Worm (Caenorhabditis elegans) whole organism, L1 larva: ENCODE measurements around the gene K07H8.12.

Experiments
- aha-1 ChIP-seq: fragments of 150-350 bp; optimal IDR thresholded peaks from 2 replicates; lab custom pipeline; 2014; ENCODE audit warnings: missing biosample characterization, missing genetic modification characterization
- ama-1 ChIP-seq: fragments of 150-350 bp; optimal IDR thresholded peaks from 2 replicates; lab custom pipeline; 2014
- ceh-8 ChIP-seq: fragments of 200-800 bp; sonication (Bioruptor generic); optimal IDR thresholded peaks from 2 replicates; lab custom pipeline; 2018; ENCODE audit warnings: mild to moderate bottlenecking, missing genetic modification characterization, moderate library complexity, missing compliant biosample characterization
- ces-1 ChIP-seq: fragments of 150-350 bp; optimal IDR thresholded peaks from 2 replicates; lab custom pipeline; 2014; ENCODE audit warnings: missing biosample characterization, missing genetic modification reagents, missing genetic modification characterization
- jun-1 ChIP-seq: fragments of 150-350 bp; optimal IDR thresholded peaks from 2 replicates; lab custom pipeline; 2014; ENCODE audit warnings: missing biosample characterization, missing genetic modification reagents, missing genetic modification characterization
- lsy-2 ChIP-seq, 2 experiments: fragments of 150-350 bp; optimal IDR thresholded peaks; 2 replicates each; lab custom pipeline; 2014; ENCODE audit warnings: missing biosample characterization in 2 of 2, missing genetic modification characterization in 2 of 2
- nhr-11 ChIP-seq: fragments of 150-350 bp; optimal IDR thresholded peaks from 2 replicates; lab custom pipeline; 2014; ENCODE audit warnings: missing biosample characterization, missing genetic modification characterization
- nhr-237 ChIP-seq: fragments of 150-350 bp; optimal IDR thresholded peaks from 2 replicates; lab custom pipeline; 2014; ENCODE audit warnings: missing biosample characterization, missing genetic modification characterization
- rnt-1 ChIP-seq: sonication (generic microtip); optimal IDR thresholded peaks from 2 replicates; lab custom pipeline; 2016; ENCODE audit warnings: mild to moderate bottlenecking, missing genetic modification characterization, moderate library complexity, missing compliant biosample characterization
- sptf-1 ChIP-seq: fragments of 150-350 bp; optimal IDR thresholded peaks from 2 replicates; lab custom pipeline; 2014; ENCODE audit warnings: missing biosample characterization, missing genetic modification characterization
- xbp-1 ChIP-seq: sonication (generic microtip); optimal IDR thresholded peaks from 2 replicates; lab custom pipeline; 2016; ENCODE audit warnings: missing genetic modification characterization, missing compliant biosample characterization
- ztf-4 ChIP-seq: fragments of 150-350 bp; optimal IDR thresholded peaks from 2 replicates; lab custom pipeline; 2014; ENCODE audit warnings: missing biosample characterization, missing genetic modification characterization

- TF ChIP-seq sptf-1 (tag; lab: Kevin White, UChicago) (no peak), nhr-237 (tag; lab: Kevin White, UChicago) (no peak), xbp-1 (tag; lab: Kevin White, UChicago) (no peak), ces-1 (GFP tag; lab: Kevin White, UChicago) (no peak), lsy-2 (tag; optimal IDR thresholded peaks at IDR 0.05; lab: Kevin White, UChicago) (no peak), rnt-1 (tag; lab: Kevin White, UChicago) (no peak), ceh-8 (no peak), ztf-4 (tag; lab: Kevin White, UChicago) (no peak), jun-1 (tag; lab: Kevin White, UChicago) (no peak), ama-1 (lab: Kevin White, UChicago) (no peak), aha-1 (tag; lab: Kevin White, UChicago) (no peak), nhr-11 (tag; lab: Kevin White, UChicago) (no peak)
Observed at ce11 chrIV:8276609-8277008, at the start of gene K07H8.12.
